Worm (Caenorhabditis elegans) whole organism, L4 larva: Measurements from ENCODE around the gene nhr-52.

Experiments used
- F10B5.3 ChIP-seq: sonication (generic microtip); optimal IDR thresholded peaks from 2 replicates; lab custom pipeline; 2016; ENCODE audit warnings: mild to moderate bottlenecking, missing genetic modification characterization, missing compliant biosample characterization
- F26F4.8 ChIP-seq: fragments of 200-800 bp; sonication (Bioruptor generic); conservative IDR thresholded peaks from 2 replicates; pipeline ENCODE4 v1.3.6; 2022; ENCODE audit warnings: missing genetic modification characterization, missing compliant biosample characterization
- F37D6.2 ChIP-seq: sonication (generic microtip); optimal IDR thresholded peaks from 2 replicates; lab custom pipeline; 2016; ENCODE audit warnings: mild to moderate bottlenecking, missing genetic modification characterization, missing compliant biosample characterization
- F49E8.2 ChIP-seq: sonication (generic microtip); optimal IDR thresholded peaks from 2 replicates; lab custom pipeline; 2016; ENCODE audit warnings: missing compliant biosample characterization, mild to moderate bottlenecking, missing genetic modification characterization, borderline replicate concordance
- R02D3.7 ChIP-seq: fragments of 150-350 bp; sonication (generic microtip); optimal IDR thresholded peaks from 3 replicates; lab custom pipeline; 2014; ENCODE audit warnings: missing biosample characterization, missing genetic modification characterization
- T20F7.1 ChIP-seq: fragments of 200-800 bp; sonication (Bioruptor generic); optimal IDR thresholded peaks from 2 replicates; lab custom pipeline; 2018; ENCODE audit warnings: mild to moderate bottlenecking, missing genetic modification characterization, missing compliant biosample characterization
- T26A8.4 ChIP-seq: fragments of 200-800 bp; sonication (Bioruptor generic); IDR thresholded peaks from 2 replicates; pipeline ENCODE4 v1.3.6; 2022; ENCODE audit warnings: missing genetic modification characterization, missing compliant biosample characterization
- Y105C5A.15 ChIP-seq: fragments of 200-800 bp; sonication (Bioruptor generic); IDR thresholded peaks from 2 replicates; pipeline ENCODE4 v1.3.6; 2022; ENCODE audit warnings: missing genetic modification characterization, missing compliant biosample characterization
- Y5F2A.4 ChIP-seq: fragments of 200-800 bp; sonication (Bioruptor generic); optimal IDR thresholded peaks from 2 replicates; lab custom pipeline; 2018; ENCODE audit warnings: mild to moderate bottlenecking, missing genetic modification characterization, missing compliant biosample characterization
- ZK337.2 ChIP-seq: fragments of 200-800 bp; sonication (Bioruptor generic); IDR thresholded peaks from 2 replicates; pipeline ENCODE4 v1.3.6; 2022; ENCODE audit warnings: missing genetic modification reagents, missing genetic modification characterization, missing compliant biosample characterization
- aha-1 ChIP-seq: fragments of 150-350 bp; peaks from one replicate; lab custom pipeline; 2014; ENCODE audit warnings: missing biosample characterization, missing genetic modification characterization
- ceh-20 ChIP-seq: fragments of 200-800 bp; sonication (Bioruptor generic); IDR thresholded peaks from 2 replicates; pipeline ENCODE4 v1.3.6; 2022; ENCODE audit warnings: missing genetic modification reagents, missing genetic modification characterization, missing compliant biosample characterization
- ceh-32 ChIP-seq: sonication (generic microtip); optimal IDR thresholded peaks from 2 replicates; lab custom pipeline; 2016; ENCODE audit warnings: mild to moderate bottlenecking, missing genetic modification characterization, missing compliant biosample characterization; ENCODE audit not compliant: poor library complexity
- ces-1 ChIP-seq: fragments of 150-350 bp; sonication (generic microtip); optimal IDR thresholded peaks from 4 replicates; lab custom pipeline; 2014; ENCODE audit warnings: missing biosample characterization, missing genetic modification reagents, missing genetic modification characterization
- daf-12 ChIP-seq: fragments of 150-350 bp; optimal IDR thresholded peaks from 2 replicates; lab custom pipeline; 2014; ENCODE audit warnings: missing biosample characterization, missing genetic modification reagents, missing genetic modification characterization
- daf-16 ChIP-seq, 3 experiments: sonication (generic microtip); optimal IDR thresholded peaks; 2 replicates each; lab custom pipeline; 2016 to 2017; ENCODE audit warnings: missing genetic modification characterization in 3 of 3, missing genetic modification reagents in 3 of 3, mild to moderate bottlenecking in 2 of 3, missing compliant biosample characterization in 2 of 3, missing biosample characterization in 1 of 3, moderate library complexity in 1 of 3
- daf-8 ChIP-seq: fragments of 200-800 bp; sonication (Bioruptor generic); IDR thresholded peaks from 2 replicates; pipeline ENCODE4 v1.3.6; 2022; ENCODE audit warnings: missing genetic modification characterization, missing compliant biosample characterization
- dmd-6 ChIP-seq: fragments of 200-800 bp; sonication (Bioruptor generic); IDR thresholded peaks from 2 replicates; pipeline ENCODE4 v1.3.6; 2022; ENCODE audit warnings: missing genetic modification reagents, missing genetic modification characterization, missing compliant biosample characterization
- dmd-9 ChIP-seq: fragments of 200-800 bp; sonication (Bioruptor generic); IDR thresholded peaks from 2 replicates; pipeline ENCODE4 v1.3.6; 2022; ENCODE audit warnings: missing genetic modification reagents, missing genetic modification characterization, missing compliant biosample characterization
- dve-1 ChIP-seq: sonication (generic microtip); optimal IDR thresholded peaks from 2 replicates; lab custom pipeline; 2017; ENCODE audit warnings: antibody characterized with exemption, mild to moderate bottlenecking, missing genetic modification characterization, missing compliant biosample characterization; ENCODE audit not compliant: insufficient read depth
- egl-27 ChIP-seq: sonication (generic microtip); optimal IDR thresholded peaks from 3 replicates; lab custom pipeline; 2017; ENCODE audit warnings: missing biosample characterization, missing genetic modification reagents, missing genetic modification characterization
- fkh-10 ChIP-seq: fragments of 150-350 bp; optimal IDR thresholded peaks from 2 replicates; lab custom pipeline; 2014; ENCODE audit warnings: missing biosample characterization, missing genetic modification reagents, missing genetic modification characterization
- fos-1 ChIP-seq: fragments of 150-350 bp; optimal IDR thresholded peaks from 2 replicates; lab custom pipeline; 2014; ENCODE audit warnings: missing biosample characterization, missing genetic modification characterization
- gei-8 ChIP-seq: fragments of 200-800 bp; sonication (Bioruptor generic); optimal IDR thresholded peaks from 2 replicates; lab custom pipeline; 2018; ENCODE audit warnings: mild to moderate bottlenecking, missing genetic modification characterization, missing compliant biosample characterization
- hmg-1.1 ChIP-seq: fragments of 200-800 bp; sonication (Bioruptor generic); IDR thresholded peaks from 2 replicates; pipeline ENCODE4 v1.3.6; 2022; ENCODE audit warnings: missing genetic modification reagents, missing genetic modification characterization, missing compliant biosample characterization
- jun-1 ChIP-seq: fragments of 150-350 bp; optimal IDR thresholded peaks from 2 replicates; lab custom pipeline; 2014; ENCODE audit warnings: missing biosample characterization, missing genetic modification reagents, missing genetic modification characterization
- lim-7 ChIP-seq: fragments of 200-800 bp; sonication (Bioruptor generic); IDR thresholded peaks from 2 replicates; pipeline ENCODE4 v1.3.6; 2022; ENCODE audit warnings: missing genetic modification characterization, missing compliant biosample characterization
- lin-13 ChIP-seq: fragments of 150-350 bp; optimal IDR thresholded peaks from 2 replicates; lab custom pipeline; 2014; ENCODE audit warnings: missing biosample characterization, missing genetic modification reagents, missing genetic modification characterization
- lin-29 ChIP-seq: fragments of 200-800 bp; sonication (Bioruptor generic); IDR thresholded peaks from 2 replicates; pipeline ENCODE4 v1.3.6; 2022; ENCODE audit warnings: missing genetic modification reagents, missing genetic modification characterization, missing compliant biosample characterization
- lin-38 ChIP-seq: fragments of 200-800 bp; sonication (Bioruptor generic); IDR thresholded peaks from 2 replicates; pipeline ENCODE4 v1.3.6; 2022; ENCODE audit warnings: missing genetic modification reagents, missing genetic modification characterization, missing compliant biosample characterization
- lsy-2 ChIP-seq, 2 experiments: fragments of 150-350 bp in 1 of 2; sonication (generic microtip) in 1 of 2; optimal IDR thresholded peaks; 2 replicates each; lab custom pipeline; 2014 to 2017; ENCODE audit warnings: missing biosample characterization in 2 of 2, missing genetic modification characterization in 2 of 2
- madf-5 ChIP-seq, 2 experiments: fragments of 200-800 bp; sonication (Bioruptor generic); IDR thresholded peaks; 2 replicates each; pipeline ENCODE4 v1.3.6; 2022; ENCODE audit warnings: missing compliant biosample characterization in 2 of 2, missing genetic modification characterization in 2 of 2
- mep-1 ChIP-seq: fragments of 150-350 bp; sonication (generic microtip); optimal IDR thresholded peaks from 3 replicates; lab custom pipeline; 2014; ENCODE audit warnings: missing biosample characterization, missing genetic modification characterization
- mxl-2 ChIP-seq: fragments of 200-800 bp; sonication (Bioruptor generic); conservative IDR thresholded peaks from 2 replicates; pipeline ENCODE4 v1.3.6; 2022; ENCODE audit warnings: missing genetic modification reagents, missing genetic modification characterization, missing compliant biosample characterization
- nhr-11 ChIP-seq: fragments of 150-350 bp; optimal IDR thresholded peaks from 2 replicates; lab custom pipeline; 2014; ENCODE audit warnings: missing biosample characterization, missing genetic modification characterization
- nhr-237 ChIP-seq: sonication (generic microtip); optimal IDR thresholded peaks from 2 replicates; lab custom pipeline; 2017; ENCODE audit warnings: missing biosample characterization, missing genetic modification characterization
- nhr-41 ChIP-seq: fragments of 200-800 bp; sonication (Bioruptor generic); IDR thresholded peaks from 2 replicates; pipeline ENCODE4 v1.3.6; 2022; ENCODE audit warnings: missing genetic modification reagents, missing genetic modification characterization, missing compliant biosample characterization
- nhr-6 ChIP-seq: fragments of 150-350 bp; optimal IDR thresholded peaks from 2 replicates; lab custom pipeline; 2014; ENCODE audit warnings: missing biosample characterization, missing genetic modification characterization
- pqm-1 ChIP-seq: sonication (generic microtip); optimal IDR thresholded peaks from 2 replicates; lab custom pipeline; 2017; ENCODE audit warnings: missing biosample characterization, missing genetic modification characterization
- rbr-2 ChIP-seq: sonication (generic microtip); optimal IDR thresholded peaks from 2 replicates; lab custom pipeline; 2016; ENCODE audit warnings: missing genotype, missing genetic modification characterization, missing compliant biosample characterization
- tag-97 ChIP-seq: fragments of 200-800 bp; sonication (Bioruptor generic); IDR thresholded peaks from 2 replicates; pipeline ENCODE4 v1.3.6; 2022; ENCODE audit warnings: missing genetic modification characterization, missing compliant biosample characterization
- tra-1 ChIP-seq: fragments of 200-800 bp; sonication (Bioruptor generic); IDR thresholded peaks from 2 replicates; pipeline ENCODE4 v1.3.6; 2022; ENCODE audit warnings: missing genetic modification reagents, missing genetic modification characterization, missing compliant biosample characterization
- unc-130 ChIP-seq: sonication (generic microtip); optimal IDR thresholded peaks from 2 replicates; lab custom pipeline; 2016; ENCODE audit warnings: missing genetic modification reagents, missing genetic modification characterization, missing compliant biosample characterization
- unc-62 ChIP-seq, 3 experiments: fragments of 150-350 bp in 1 of 3; sonication (generic microtip); optimal IDR thresholded peaks in 2 of 3; peaks in 1 of 3; 1 replicate in 1 of 3; 2 replicates in 2 of 3; lab custom pipeline; 2014 to 2017; ENCODE audit warnings: missing biosample characterization in 3 of 3, missing genetic modification characterization in 3 of 3, missing genetic modification reagents in 3 of 3, missing genotype in 1 of 3
- vab-7 ChIP-seq: fragments of 200-800 bp; sonication (Bioruptor generic); IDR thresholded peaks from 2 replicates; pipeline ENCODE4 v1.3.6; 2022; ENCODE audit warnings: missing genetic modification reagents, missing genetic modification characterization, missing compliant biosample characterization
- zfp-3 ChIP-seq: fragments of 200-800 bp; sonication (Bioruptor generic); conservative IDR thresholded peaks from 2 replicates; pipeline ENCODE4 v1.3.6; 2022; ENCODE audit warnings: missing genetic modification reagents, missing genetic modification characterization, missing compliant biosample characterization
- zip-2 ChIP-seq: fragments of 150-350 bp; optimal IDR thresholded peaks from 2 replicates; lab custom pipeline; 2014; ENCODE audit warnings: missing biosample characterization, missing genetic modification characterization

nhr-52 gene

ce11 chrV:15661580-15661979 lies 15.7 kb upstream of the nhr-52 start:
- TF ChIP-seq lin-38 (GFP tag; lab: Robert Waterston, UW) (no peak), aha-1 (tag; lab: Kevin White, UChicago) (peak; percentile 80), lin-29 (no peak), T26A8.4 (GFP tag; lab: Robert Waterston, UW) (peak; percentile 17; the same call in 1 of the 2 replicates), jun-1 (tag; lab: Kevin White, UChicago) (no peak), dmd-9 (GFP tag; lab: Robert Waterston, UW) (no peak), fos-1 (tag; lab: Kevin White, UChicago) (no peak), lim-7 (GFP tag; lab: Robert Waterston, UW) (no peak), ceh-20 (GFP tag; lab: Robert Waterston, UW) (no peak), ceh-32 (tag; lab: Kevin White, UChicago) (no peak), unc-130 (GFP tag; lab: Kevin White, UChicago) (no peak), Y5F2A.4 (GFP tag; lab: Kevin White, UChicago) (no peak), F26F4.8 (no peak), gei-8 (GFP tag; lab: Kevin White, UChicago) (no peak), fkh-10 (no peak), tra-1 (GFP tag; lab: Robert Waterston, UW) (0 out of 2 replicates have a peak, but pooled peaks have one; percentile 32)

DNA sequence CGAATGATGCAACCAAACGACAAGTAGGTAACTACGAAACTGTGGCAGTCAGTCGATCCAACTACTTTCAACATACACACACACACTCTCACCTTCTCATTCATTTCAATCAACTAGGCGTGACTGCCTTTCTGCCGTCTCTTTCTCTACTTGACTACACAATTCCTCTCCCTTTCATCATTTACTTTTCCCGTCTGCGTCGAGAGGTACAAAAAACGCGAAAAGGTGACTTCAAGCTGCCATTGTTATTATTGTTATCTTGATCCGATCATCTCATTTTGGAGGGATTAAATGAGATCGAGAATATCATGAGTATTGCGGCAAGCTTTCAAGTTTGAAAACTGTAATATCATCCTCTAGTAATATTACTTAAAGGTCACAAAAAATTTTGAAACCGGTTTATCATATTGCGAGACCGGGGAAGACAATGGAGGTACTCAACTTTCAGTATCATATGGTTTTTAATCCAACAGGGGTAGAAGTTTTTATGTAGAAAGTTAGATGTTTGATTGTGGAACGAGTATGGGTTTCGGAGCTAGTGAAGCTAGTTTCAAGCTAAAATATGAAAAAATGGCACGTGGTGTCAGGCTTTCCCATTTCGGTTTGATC lies 13.2 kb upstream of the nhr-52 start:
- TF ChIP-seq Y105C5A.15 (no peak), daf-16 (GFP tag; optimal IDR thresholded peaks at IDR 0.05; lab: Kevin White, UChicago) (no peak), daf-16 (tag; optimal IDR thresholded peaks at IDR 0.05; lab: Kevin White, UChicago) (peak; percentile 30), T20F7.1 (GFP tag; lab: Kevin White, UChicago) (peak; percentile 38), ceh-32 (tag; lab: Kevin White, UChicago) (no peak), zip-2 (tag; lab: Kevin White, UChicago) (no peak), lin-29 (no peak), egl-27 (tag; lab: Kevin White, UChicago) (no peak), mxl-2 (GFP tag; lab: Robert Waterston, UW) (no peak), Y5F2A.4 (GFP tag; lab: Kevin White, UChicago) (no peak), daf-8 (no peak), vab-7 (no peak), pqm-1 (tag; lab: Kevin White, UChicago) (peak; percentile 1), tag-97 (GFP tag; lab: Robert Waterston, UW) (no peak), ces-1 (no peak), F10B5.3 (tag; lab: Kevin White, UChicago) (no peak), madf-5 (GFP tag; IDR thresholded peaks at IDR 0.05; lab: Robert Waterston, UW) (no peak), mep-1 (tag; lab: Kevin White, UChicago) (peak; percentile 55), daf-12 (tag; lab: Kevin White, UChicago) (no peak), nhr-237 (tag; lab: Kevin White, UChicago) (no peak), rbr-2 (no peak), nhr-6 (tag; lab: Kevin White, UChicago) (peak; percentile 41), F26F4.8 (no peak), jun-1 (tag; lab: Kevin White, UChicago) (no peak), ZK337.2 (GFP tag; lab: Robert Waterston, UW) (no peak), ceh-20 (GFP tag; lab: Robert Waterston, UW) (no peak), F49E8.2 (no peak), lsy-2 (tag; optimal IDR thresholded peaks at IDR 0.05; lab: Kevin White, UChicago) (peak in 1 of 2 experiments; percentile 42), R02D3.7 (no peak), dve-1 (tag; lab: Kevin White, UChicago) (peak; percentile 92), fos-1 (tag; lab: Kevin White, UChicago) (no peak), hmg-1.1 (GFP tag; lab: Robert Waterston, UW) (no peak; the same call in 1 of the 2 replicates), nhr-11 (tag; lab: Kevin White, UChicago) (peak; percentile 60), F37D6.2 (tag; lab: Kevin White, UChicago) (no peak), lim-7 (GFP tag; lab: Robert Waterston, UW) (no peak), lin-13 (GFP tag; lab: Kevin White, UChicago) (no peak), unc-62 (GFP tag; optimal IDR thresholded peaks at IDR 0.05 in 1 of 2; lab: Kevin White, UChicago) (no peak), unc-62 (tag; optimal IDR thresholded peaks at IDR 0.05; lab: Kevin White, UChicago) (no peak), dmd-6 (GFP tag; lab: Robert Waterston, UW) (peak; percentile 55), zfp-3 (GFP tag; lab: Robert Waterston, UW) (no peak), nhr-41 (GFP tag; lab: Robert Waterston, UW) (no peak)
